Worm (Caenorhabditis elegans) whole organism, young adult: ENCODE data around the gene rdl-1.

Experiments
- B0035.1 ChIP-seq: sonication (generic microtip); optimal IDR thresholded peaks from 2 replicates; lab custom pipeline; 2016; ENCODE audit warnings: missing genetic modification characterization, mild to moderate bottlenecking, missing compliant biosample characterization, missing genotype, missing genetic modification reagents
- B0261.1 ChIP-seq: sonication (generic microtip); optimal IDR thresholded peaks from 2 replicates; lab custom pipeline; 2016; ENCODE audit warnings: mild to moderate bottlenecking, missing genetic modification characterization, moderate library complexity, missing compliant biosample characterization
- C17E4.6 ChIP-seq: fragments of 200-800 bp; sonication (Bioruptor generic); IDR thresholded peaks from 2 replicates; pipeline ENCODE4 v1.3.6; 2022; ENCODE audit warnings: missing genetic modification reagents, missing genetic modification characterization, missing compliant biosample characterization
- D2030.7 ChIP-seq: fragments of 200-800 bp; sonication (Bioruptor generic); IDR thresholded peaks from 2 replicates; pipeline ENCODE4 v1.3.6; 2022; ENCODE audit warnings: missing genetic modification reagents, missing genetic modification characterization, missing compliant biosample characterization
- F23B12.7 ChIP-seq: sonication (generic microtip); optimal IDR thresholded peaks from 2 replicates; lab custom pipeline; 2017; ENCODE audit warnings: missing genetic modification characterization, mild to moderate bottlenecking, missing compliant biosample characterization, antibody characterized with exemption, moderate library complexity; ENCODE audit not compliant: insufficient read depth
- F33H1.4 ChIP-seq: fragments of 200-800 bp; sonication (Bioruptor generic); IDR thresholded peaks from 2 replicates; pipeline ENCODE4 v1.3.6; 2022; ENCODE audit warnings: missing genetic modification reagents, missing genetic modification characterization, missing compliant biosample characterization
- F52B5.7 ChIP-seq: sonication (generic microtip); optimal IDR thresholded peaks from 2 replicates; lab custom pipeline; 2016; ENCODE audit warnings: mild to moderate bottlenecking, missing genetic modification characterization, missing compliant biosample characterization
- F55B11.4 ChIP-seq: sonication (generic microtip); optimal IDR thresholded peaks from 2 replicates; lab custom pipeline; 2016; ENCODE audit warnings: missing compliant biosample characterization, missing genetic modification characterization, borderline replicate concordance; ENCODE audit not compliant: insufficient read depth
- F57A8.1 ChIP-seq: fragments of 200-800 bp; sonication (Bioruptor generic); optimal IDR thresholded peaks from 2 replicates; lab custom pipeline; 2018; ENCODE audit warnings: mild to moderate bottlenecking, missing genetic modification characterization, moderate library complexity, missing compliant biosample characterization
- K11D2.4 ChIP-seq: fragments of 200-800 bp; sonication (Bioruptor generic); IDR thresholded peaks from 2 replicates; pipeline ENCODE4 v1.3.6; 2022; ENCODE audit warnings: missing genetic modification reagents, missing genetic modification characterization, missing compliant biosample characterization
- aptf-3 ChIP-seq: fragments of 200-800 bp; sonication (Bioruptor generic); IDR thresholded peaks from 2 replicates; pipeline ENCODE4 v1.3.6; 2022; ENCODE audit warnings: missing genetic modification characterization, missing compliant biosample characterization
- attf-3 ChIP-seq: fragments of 200-800 bp; sonication (Bioruptor generic); conservative IDR thresholded peaks from 2 replicates; pipeline ENCODE4 v1.3.6; 2022; ENCODE audit warnings: missing genetic modification reagents, missing genetic modification characterization, missing compliant biosample characterization
- attf-5 ChIP-seq: fragments of 200-800 bp; sonication (Bioruptor generic); optimal IDR thresholded peaks from 2 replicates; lab custom pipeline; 2018; ENCODE audit warnings: mild to moderate bottlenecking, missing genetic modification characterization, missing compliant biosample characterization
- ccch-3 ChIP-seq: fragments of 200-800 bp; sonication (Bioruptor generic); optimal IDR thresholded peaks from 2 replicates; lab custom pipeline; 2018; ENCODE audit warnings: mild to moderate bottlenecking, missing genetic modification characterization, missing compliant biosample characterization
- cebp-1 ChIP-seq, 2 experiments: fragments of 200-800 bp in 1 of 2; sonication (Bioruptor generic) in 1 of 2; sonication (generic microtip) in 1 of 2; IDR thresholded peaks in 1 of 2; optimal IDR thresholded peaks in 1 of 2; 2 replicates each; pipeline versions ENCODE4 v1.3.6 to Lab custom; 2017 to 2022; ENCODE audit warnings: missing compliant biosample characterization in 2 of 2, missing genetic modification characterization in 2 of 2, mild to moderate bottlenecking in 1 of 2, missing genetic modification reagents in 1 of 2, moderate library complexity in 1 of 2
- ceh-40 ChIP-seq: fragments of 200-800 bp; sonication (Bioruptor generic); IDR thresholded peaks from 2 replicates; pipeline ENCODE4 v1.3.6; 2022; ENCODE audit warnings: missing genetic modification characterization, missing compliant biosample characterization
- ceh-91 ChIP-seq: fragments of 200-800 bp; sonication (Bioruptor generic); IDR thresholded peaks from 2 replicates; pipeline ENCODE4 v1.3.6; 2022; ENCODE audit warnings: missing genetic modification reagents, missing genetic modification characterization, missing compliant biosample characterization
- dox-1 ChIP-seq: fragments of 200-800 bp; sonication (Bioruptor generic); IDR thresholded peaks from 2 replicates; pipeline ENCODE4 v1.3.6; 2022; ENCODE audit warnings: missing genetic modification reagents, missing genetic modification characterization, missing compliant biosample characterization
- dpl-1 ChIP-seq: fragments of 150-350 bp; optimal IDR thresholded peaks from 2 replicates; lab custom pipeline; 2014; ENCODE audit warnings: missing biosample characterization, missing genetic modification reagents, missing genetic modification characterization
- egl-18 ChIP-seq: fragments of 200-800 bp; sonication (Bioruptor generic); IDR thresholded peaks from 2 replicates; pipeline ENCODE4 v1.3.6; 2022; ENCODE audit warnings: missing genetic modification reagents, missing genetic modification characterization, missing compliant biosample characterization
- egl-44 ChIP-seq: fragments of 200-800 bp; sonication (Bioruptor generic); IDR thresholded peaks from 2 replicates; pipeline ENCODE4 v1.3.6; 2022; ENCODE audit warnings: missing genetic modification reagents, missing genetic modification characterization, missing compliant biosample characterization
- fkh-3 ChIP-seq: sonication (generic microtip); optimal IDR thresholded peaks from 2 replicates; lab custom pipeline; 2016; ENCODE audit warnings: mild to moderate bottlenecking, missing genetic modification characterization, missing compliant biosample characterization
- hmg-20 ChIP-seq: fragments of 200-800 bp; sonication (Bioruptor generic); IDR thresholded peaks from 2 replicates; pipeline ENCODE4 v1.3.6; 2022; ENCODE audit warnings: missing genetic modification reagents, missing genetic modification characterization, missing compliant biosample characterization
- hrde-1 ChIP-seq: sonication (generic microtip); optimal IDR thresholded peaks from 2 replicates; lab custom pipeline; 2016; ENCODE audit warnings: missing genetic modification characterization, mild to moderate bottlenecking, missing compliant biosample characterization, moderate library complexity, missing genotype, missing genetic modification reagents, borderline replicate concordance
- let-526 ChIP-seq: fragments of 200-800 bp; sonication (Bioruptor generic); IDR thresholded peaks from 2 replicates; pipeline ENCODE4 v1.3.6; 2022; ENCODE audit warnings: missing genetic modification reagents, missing genetic modification characterization, missing compliant biosample characterization
- lin-35 ChIP-seq, 3 experiments: fragments of 150-350 bp in 2 of 3; sonication (generic microtip) in 1 of 3; optimal IDR thresholded peaks; 2 replicates each; lab custom pipeline; 2014 to 2018; ENCODE audit warnings: missing biosample characterization in 3 of 3, missing genetic modification characterization in 3 of 3, missing genetic modification reagents in 3 of 3
- lsy-27 ChIP-seq: sonication (generic microtip); optimal IDR thresholded peaks from 2 replicates; lab custom pipeline; 2017; ENCODE audit warnings: missing genetic modification characterization, mild to moderate bottlenecking, missing compliant biosample characterization, antibody characterized with exemption, missing genotype, borderline replicate concordance; ENCODE audit not compliant: insufficient read depth
- madf-10 ChIP-seq: sonication (generic microtip); optimal IDR thresholded peaks from 2 replicates; lab custom pipeline; 2016; ENCODE audit warnings: mild to moderate bottlenecking, missing genetic modification characterization, missing compliant biosample characterization
- madf-3 ChIP-seq: fragments of 200-800 bp; sonication (Bioruptor generic); IDR thresholded peaks from 2 replicates; pipeline ENCODE4 v1.3.6; 2022; ENCODE audit warnings: missing genetic modification reagents, missing genetic modification characterization, missing compliant biosample characterization
- madf-8 ChIP-seq: fragments of 200-800 bp; sonication (Bioruptor generic); conservative IDR thresholded peaks from 2 replicates; pipeline ENCODE4 v1.3.6; 2022; ENCODE audit warnings: missing genetic modification reagents, missing genetic modification characterization, missing compliant biosample characterization
- mcd-1 ChIP-seq: fragments of 200-800 bp; sonication (Bioruptor generic); IDR thresholded peaks from 2 replicates; pipeline ENCODE4 v1.3.6; 2022; ENCODE audit warnings: missing genetic modification reagents, missing genetic modification characterization, missing compliant biosample characterization
- mxl-1 ChIP-seq: sonication (generic microtip); optimal IDR thresholded peaks from 2 replicates; lab custom pipeline; 2016; ENCODE audit warnings: missing genetic modification characterization, missing compliant biosample characterization
- nhr-120 ChIP-seq: fragments of 200-800 bp; sonication (Bioruptor generic); IDR thresholded peaks from 2 replicates; pipeline ENCODE4 v1.3.6; 2022; ENCODE audit warnings: missing genetic modification characterization, missing compliant biosample characterization
- snpc-1.3 ChIP-seq: sonication (generic microtip); optimal IDR thresholded peaks from 2 replicates; lab custom pipeline; 2017; ENCODE audit warnings: missing genetic modification characterization, mild to moderate bottlenecking, missing compliant biosample characterization, antibody characterized with exemption, moderate library complexity, missing genotype, missing genetic modification reagents; ENCODE audit not compliant: insufficient read depth
- snpc-3.4 ChIP-seq: sonication (generic microtip); optimal IDR thresholded peaks from 2 replicates; lab custom pipeline; 2017; ENCODE audit warnings: missing genetic modification characterization, mild to moderate bottlenecking, missing compliant biosample characterization, antibody characterized with exemption, moderate library complexity, missing genotype, missing genetic modification reagents
- snpc-4 ChIP-seq, 5 experiments: fragments of 150-350 bp in 1 of 5; sonication (generic microtip) in 4 of 5; optimal IDR thresholded peaks; 2 replicates each; lab custom pipeline; 2014 to 2018; ENCODE audit warnings: missing genetic modification characterization in 5 of 5, missing biosample characterization in 3 of 5, antibody characterized with exemption in 2 of 5, mild to moderate bottlenecking in 2 of 5, missing compliant biosample characterization in 2 of 5, missing genotype in 2 of 5, moderate library complexity in 2 of 5, missing genetic modification reagents in 1 of 5
- tbx-9 ChIP-seq: sonication (generic microtip); optimal IDR thresholded peaks from 2 replicates; lab custom pipeline; 2016; ENCODE audit warnings: borderline replicate concordance, missing genetic modification characterization, inconsistent platforms, missing compliant biosample characterization
- unc-62 ChIP-seq: fragments of 150-350 bp; optimal IDR thresholded peaks from 2 replicates; lab custom pipeline; 2014; ENCODE audit warnings: missing biosample characterization, missing genetic modification reagents, missing genetic modification characterization
- xnd-1 ChIP-seq: sonication (generic microtip); optimal IDR thresholded peaks from 2 replicates; lab custom pipeline; 2016; ENCODE audit warnings: missing genotype, missing genetic modification reagents, missing genetic modification characterization, missing compliant biosample characterization
- zfh-2 ChIP-seq: fragments of 200-800 bp; sonication (Bioruptor generic); conservative IDR thresholded peaks from 2 replicates; pipeline ENCODE4 v1.3.6; 2022; ENCODE audit warnings: missing genetic modification reagents, missing genetic modification characterization, missing compliant biosample characterization
- ztf-18 ChIP-seq: sonication (generic microtip); optimal IDR thresholded peaks from 2 replicates; lab custom pipeline; 2016; ENCODE audit warnings: missing genotype, mild to moderate bottlenecking, missing genetic modification characterization, missing compliant biosample characterization
- ztf-28 ChIP-seq: fragments of 200-800 bp; sonication (Bioruptor generic); IDR thresholded peaks from 2 replicates; pipeline ENCODE4 v1.3.6; 2022; ENCODE audit warnings: missing genetic modification reagents, missing genetic modification characterization, missing compliant biosample characterization

The rdl-1 gene

DNA sequence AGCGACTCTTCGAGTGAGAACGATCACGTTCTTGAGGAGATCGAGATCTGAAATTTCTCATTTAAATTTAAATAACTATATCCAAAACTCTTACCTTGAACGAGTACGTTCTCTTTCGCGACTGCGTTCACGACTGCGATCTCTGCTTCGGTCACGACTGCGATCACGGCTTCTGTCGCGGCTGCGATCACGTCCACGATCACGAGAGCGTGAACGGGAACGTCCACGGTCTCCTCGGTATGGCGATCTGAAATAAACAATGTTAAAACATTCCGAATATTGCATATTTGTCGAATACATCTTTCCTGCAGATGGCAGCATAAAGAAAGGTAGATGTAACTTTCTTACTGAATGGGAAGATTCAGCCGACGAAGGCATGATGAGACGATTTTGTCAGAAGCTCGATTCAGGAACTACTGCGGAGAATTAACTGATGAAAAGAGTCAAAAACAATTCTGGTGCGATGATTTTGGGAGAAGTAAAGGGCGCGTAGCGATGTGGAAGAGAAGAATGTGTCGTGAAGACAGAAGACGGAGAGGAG is 20.2 kb upstream of the rdl-1 start:
- TF ChIP-seq K11D2.4 (GFP tag; lab: Robert Waterston, UW) (no peak), lsy-27 (tag; lab: Kevin White, UChicago) (no peak), madf-3 (GFP tag; lab: Robert Waterston, UW) (peak; percentile 57; the same call in 1 of the 2 replicates), F33H1.4 (GFP tag; lab: Robert Waterston, UW) (no peak), xnd-1 (tag; lab: Kevin White, UChicago) (no peak), ceh-91 (GFP tag; lab: Robert Waterston, UW) (no peak), dpl-1 (GFP tag; lab: Kevin White, UChicago) (no peak), fkh-3 (tag; lab: Kevin White, UChicago) (no peak), hrde-1 (tag; lab: Kevin White, UChicago) (no peak), attf-3 (GFP tag; lab: Robert Waterston, UW) (no peak), dox-1 (GFP tag; lab: Robert Waterston, UW) (no peak), attf-5 (GFP tag; lab: Kevin White, UChicago) (no peak), egl-18 (GFP tag; lab: Robert Waterston, UW) (no peak), ccch-3 (GFP tag; lab: Kevin White, UChicago) (no peak), D2030.7 (no peak), F55B11.4 (tag; lab: Kevin White, UChicago) (no peak), snpc-1.3 (no peak), snpc-3.4 (no peak), mcd-1 (GFP tag; lab: Robert Waterston, UW) (peak; percentile 7; the same call in 1 of the 2 replicates), madf-10 (no peak), nhr-120 (GFP tag; lab: Robert Waterston, UW) (no peak), B0035.1 (tag; lab: Kevin White, UChicago) (no peak), mxl-1 (tag; lab: Kevin White, UChicago) (no peak), zfh-2 (GFP tag; lab: Robert Waterston, UW) (peak; percentile 36; the same call in 1 of the 2 replicates), lin-35 (GFP tag; optimal IDR thresholded peaks at IDR 0.05; lab: Kevin White, UChicago) (no peak), let-526 (GFP tag; lab: Robert Waterston, UW) (0 out of 2 replicates have a peak, but pooled peaks have one; percentile 47), madf-8 (GFP tag; lab: Robert Waterston, UW) (0 out of 2 replicates have a peak, but pooled peaks have one; percentile 12), B0261.1 (tag; lab: Kevin White, UChicago) (no peak), ceh-40 (GFP tag; lab: Robert Waterston, UW) (no peak)

DNA sequence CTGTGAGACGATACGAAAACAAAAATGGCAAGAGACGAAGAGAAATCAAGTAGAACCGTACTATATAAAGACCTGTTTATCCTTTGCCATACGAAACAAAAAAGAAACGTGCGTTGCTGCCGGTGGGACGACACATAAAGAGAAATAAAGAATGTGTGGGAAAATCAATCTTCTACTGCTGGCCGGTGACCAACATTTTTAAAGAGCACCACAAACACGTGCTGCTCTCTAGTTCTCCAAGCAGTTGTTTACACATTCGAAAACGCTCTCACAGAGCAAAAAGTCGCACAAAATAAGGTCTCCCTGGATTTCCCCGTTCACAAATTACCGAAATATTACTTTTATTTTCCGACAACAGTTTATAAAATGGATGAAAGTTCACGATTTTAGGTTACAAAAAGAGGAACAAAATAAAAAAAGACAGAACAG is 19.5 kb upstream of the rdl-1 start, which contains the start of gene imp-3:
imp-3 (minus strand) TSS at position 93 of the 429 bp plus-strand sequence.
- TF ChIP-seq C17E4.6 (GFP tag; lab: Robert Waterston, UW): peak; percentile 54; the same call in 1 of the 2 replicates
- no peak for TF ChIP-seq unc-62 (GFP tag; lab: Kevin White, UChicago)
- TF ChIP-seq F23B12.7 (tag; lab: Kevin White, UChicago): no peak
- TF ChIP-seq aptf-3: peak; percentile 35; the same call in 1 of the 2 replicates
- TF ChIP-seq cebp-1 (GFP tag; IDR thresholded peaks at IDR 0.05; lab: Robert Waterston, UW): no peak
- peak; percentile 76 for TF ChIP-seq cebp-1 (tag; optimal IDR thresholded peaks at IDR 0.05; lab: Kevin White, UChicago)
- no peak for TF ChIP-seq nhr-120 (GFP tag; lab: Robert Waterston, UW)
- no peak for TF ChIP-seq F55B11.4 (tag; lab: Kevin White, UChicago)
- 0 out of 2 replicates have a peak, but pooled peaks have one; percentile 46 for TF ChIP-seq hmg-20 (GFP tag; lab: Robert Waterston, UW)
- peak; percentile 64 for TF ChIP-seq tbx-9 (tag; lab: Kevin White, UChicago)
- peak; percentile 18 for TF ChIP-seq ztf-18 (tag; lab: Kevin White, UChicago)
- no peak for TF ChIP-seq snpc-4 (GFP tag; optimal IDR thresholded peaks at IDR 0.05; lab: Kevin White, UChicago)
- TF ChIP-seq snpc-4 (tag; optimal IDR thresholded peaks at IDR 0.05; lab: Kevin White, UChicago): peak in 2 of 4 experiments; percentile 27 to 44
- TF ChIP-seq F57A8.1 (GFP tag; lab: Kevin White, UChicago): no peak
- no peak for TF ChIP-seq ccch-3 (GFP tag; lab: Kevin White, UChicago)
- peak; percentile 22 for TF ChIP-seq snpc-3.4
- no peak for TF ChIP-seq mxl-1 (tag; lab: Kevin White, UChicago)
- TF ChIP-seq F52B5.7 (tag; lab: Kevin White, UChicago): peak; percentile 84
- 0 out of 2 replicates have a peak, but pooled peaks have one; percentile 48 for TF ChIP-seq egl-44 (GFP tag; lab: Robert Waterston, UW)
- TF ChIP-seq ztf-28 (GFP tag; lab: Robert Waterston, UW): 0 out of 2 replicates have a peak, but pooled peaks have one; percentile 35
- peak; percentile 15; the same call in 1 of the 2 replicates for TF ChIP-seq ceh-91 (GFP tag; lab: Robert Waterston, UW)
- peak; percentile 70 for TF ChIP-seq hrde-1 (tag; lab: Kevin White, UChicago)
- peak; percentile 74 for TF ChIP-seq attf-5 (GFP tag; lab: Kevin White, UChicago)
